Worm (Caenorhabditis elegans) whole organism, L1 larva: ENCODE results near the gene cutl-23.

ENCODE experiments used
- F16B12.6 ChIP-seq: fragments of 150-350 bp; optimal IDR thresholded peaks from 2 replicates; lab custom pipeline; 2014; ENCODE audit warnings: missing biosample characterization, missing genetic modification characterization
- ceh-63 ChIP-seq: fragments of 200-800 bp; sonication (Bioruptor generic); optimal IDR thresholded peaks from 2 replicates; lab custom pipeline; 2018; ENCODE audit warnings: mild to moderate bottlenecking, missing genetic modification characterization, missing compliant biosample characterization
- ceh-82 ChIP-seq, 3 experiments: fragments of 150-350 bp in 1 of 3; sonication (generic microtip) in 2 of 3; optimal IDR thresholded peaks; 2 replicates each; lab custom pipeline; 2014 to 2017; ENCODE audit warnings: missing biosample characterization in 3 of 3, missing genetic modification characterization in 3 of 3
- ceh-90 ChIP-seq: sonication (generic microtip); optimal IDR thresholded peaks from 2 replicates; lab custom pipeline; 2016; ENCODE audit warnings: missing genetic modification characterization, missing compliant biosample characterization
- dpl-1 ChIP-seq, 3 experiments: fragments of 150-350 bp in 2 of 3; sonication (generic microtip) in 1 of 3; optimal IDR thresholded peaks; 2 replicates each; lab custom pipeline; 2014 to 2017; ENCODE audit warnings: missing biosample characterization in 3 of 3, missing genetic modification characterization in 3 of 3, missing genetic modification reagents in 3 of 3
- dsc-1 ChIP-seq: sonication (generic microtip); optimal IDR thresholded peaks from 2 replicates; lab custom pipeline; 2016; ENCODE audit warnings: mild to moderate bottlenecking, missing genetic modification characterization, missing compliant biosample characterization
- efl-1 ChIP-seq, 4 experiments: fragments of 150-350 bp; optimal IDR thresholded peaks in 3 of 4; peaks in 1 of 4; 1 replicate in 1 of 4; 2 replicates in 3 of 4; lab custom pipeline; 2014; ENCODE audit warnings: missing biosample characterization in 2 of 4, missing genetic modification characterization in 2 of 4, missing genetic modification reagents in 2 of 4
- egl-27 ChIP-seq, 2 experiments: fragments of 150-350 bp in 1 of 2; sonication (generic microtip); optimal IDR thresholded peaks; 3 replicates each; lab custom pipeline; 2017 to 2018; ENCODE audit warnings: missing biosample characterization in 2 of 2, missing genetic modification characterization in 2 of 2, missing genetic modification reagents in 2 of 2
- elt-2 ChIP-seq: sonication (generic microtip); optimal IDR thresholded peaks from 2 replicates; lab custom pipeline; 2016; ENCODE audit warnings: missing genetic modification characterization, mild to moderate bottlenecking, inconsistent platforms, missing compliant biosample characterization, missing genetic modification reagents
- fkh-4 ChIP-seq: sonication (generic microtip); optimal IDR thresholded peaks from 2 replicates; lab custom pipeline; 2016; ENCODE audit warnings: missing compliant biosample characterization, missing genetic modification characterization, borderline replicate concordance
- fkh-8 ChIP-seq: sonication (generic microtip); optimal IDR thresholded peaks from 2 replicates; lab custom pipeline; 2016; ENCODE audit warnings: mild to moderate bottlenecking, missing genetic modification characterization, missing compliant biosample characterization
- hlh-4 ChIP-seq: sonication (generic microtip); optimal IDR thresholded peaks from 2 replicates; lab custom pipeline; 2016; ENCODE audit warnings: mild to moderate bottlenecking, missing genetic modification characterization, missing compliant biosample characterization
- irx-1 ChIP-seq: sonication (generic microtip); optimal IDR thresholded peaks from 2 replicates; lab custom pipeline; 2016; ENCODE audit warnings: missing genetic modification characterization, missing compliant biosample characterization
- jun-1 ChIP-seq: fragments of 150-350 bp; optimal IDR thresholded peaks from 2 replicates; lab custom pipeline; 2014; ENCODE audit warnings: missing biosample characterization, missing genetic modification reagents, missing genetic modification characterization
- lin-14 ChIP-seq: fragments of 200-800 bp; sonication (Bioruptor generic); optimal IDR thresholded peaks from 2 replicates; lab custom pipeline; 2018; ENCODE audit warnings: mild to moderate bottlenecking, missing genetic modification characterization, moderate library complexity, missing compliant biosample characterization
- lin-15B ChIP-seq: fragments of 150-350 bp; sonication (generic microtip); optimal IDR thresholded peaks from 3 replicates; lab custom pipeline; 2014; ENCODE audit warnings: missing biosample characterization, missing genetic modification characterization
- lin-39 ChIP-seq: fragments of 150-350 bp; optimal IDR thresholded peaks from 2 replicates; lab custom pipeline; 2014; ENCODE audit warnings: missing biosample characterization, missing genetic modification reagents, missing genetic modification characterization
- lir-3 ChIP-seq: sonication (generic microtip); optimal IDR thresholded peaks from 2 replicates; lab custom pipeline; 2016; ENCODE audit warnings: mild to moderate bottlenecking, missing genetic modification characterization, moderate library complexity, missing compliant biosample characterization; ENCODE audit not compliant: poor library complexity
- nhr-12 ChIP-seq: sonication (generic microtip); optimal IDR thresholded peaks from 2 replicates; lab custom pipeline; 2017; ENCODE audit warnings: missing biosample characterization, missing genetic modification characterization
- nhr-28 ChIP-seq: fragments of 150-350 bp; optimal IDR thresholded peaks from 2 replicates; lab custom pipeline; 2014; ENCODE audit warnings: missing biosample characterization, missing genetic modification characterization
- nhr-84 ChIP-seq: sonication (generic microtip); optimal IDR thresholded peaks from 2 replicates; lab custom pipeline; 2017; ENCODE audit warnings: missing biosample characterization, missing genetic modification characterization
- rnt-1 ChIP-seq: sonication (generic microtip); optimal IDR thresholded peaks from 2 replicates; lab custom pipeline; 2016; ENCODE audit warnings: mild to moderate bottlenecking, missing genetic modification characterization, moderate library complexity, missing compliant biosample characterization
- skn-1 ChIP-seq: fragments of 150-350 bp; optimal IDR thresholded peaks from 2 replicates; lab custom pipeline; 2014; ENCODE audit warnings: missing biosample characterization, missing genetic modification characterization
- snu-23 ChIP-seq: sonication (generic microtip); optimal IDR thresholded peaks from 2 replicates; lab custom pipeline; 2016; ENCODE audit warnings: missing genetic modification characterization, missing compliant biosample characterization
- sox-4 ChIP-seq: sonication (generic microtip); optimal IDR thresholded peaks from 2 replicates; lab custom pipeline; 2016; ENCODE audit warnings: missing genetic modification characterization, missing compliant biosample characterization
- swsn-7 ChIP-seq: sonication (generic microtip); optimal IDR thresholded peaks from 2 replicates; lab custom pipeline; 2016; ENCODE audit warnings: missing genetic modification characterization, missing compliant biosample characterization
- tbx-2 ChIP-seq: sonication (generic microtip); optimal IDR thresholded peaks from 2 replicates; lab custom pipeline; 2016; ENCODE audit warnings: missing genetic modification characterization, missing compliant biosample characterization
- tlp-1 ChIP-seq: fragments of 150-350 bp; optimal IDR thresholded peaks from 2 replicates; lab custom pipeline; 2014; ENCODE audit warnings: missing biosample characterization, missing genetic modification characterization
- unc-30 ChIP-seq: sonication (generic microtip); optimal IDR thresholded peaks from 2 replicates; lab custom pipeline; 2017; ENCODE audit warnings: missing biosample characterization, missing genetic modification characterization
- unc-62 ChIP-seq: fragments of 150-350 bp; optimal IDR thresholded peaks from 2 replicates; lab custom pipeline; 2014; ENCODE audit warnings: missing biosample characterization, missing genetic modification reagents, missing genetic modification characterization

The cutl-23 gene

ce11 chrIII:5730980-5731636 lies 38.9 kb upstream of the cutl-23 start, which contains the start of the genes B0244.9 and B0244.7:
TSS of gene B0244.9 (minus strand) at chrIII:5731030.
TSS of gene B0244.7 (plus strand) at chrIII:5731501.
- TF ChIP-seq elt-2 (tag; lab: Kevin White, UChicago) (peak; percentile 43), lin-39 (no peak), efl-1 (optimal IDR thresholded peaks at IDR 0.05; lab: Kevin White, UChicago) (no peak), efl-1 (GFP tag; optimal IDR thresholded peaks at IDR 0.05 in 1 of 2; lab: Kevin White, UChicago) (peak in 1 of 2 experiments; percentile 20)

- TF ChIP-seq tbx-2 (tag; lab: Kevin White, UChicago) (no peak), ceh-82 (tag; optimal IDR thresholded peaks at IDR 0.05; lab: Kevin White, UChicago) (no peak), F16B12.6 (tag; lab: Kevin White, UChicago) (no peak)
These were observed 37.1 kb upstream of the cutl-23 start, which contains the start of gene B0244.17 for ce11 chrIII:5732925-5733324. TSS of gene B0244.17 (plus strand) at chrIII:5733225.

ce11 chrIII:5734328-5734727 lies 35.7 kb upstream of the cutl-23 start:
- TF ChIP-seq sox-4 (tag; lab: Kevin White, UChicago) (no peak), unc-30 (tag; lab: Kevin White, UChicago) (no peak), jun-1 (no peak), lin-14 (no peak), irx-1 (no peak), swsn-7 (no peak), egl-27 (tag; optimal IDR thresholded peaks at IDR 0.05; lab: Kevin White, UChicago) (no peak), dsc-1 (tag; lab: Kevin White, UChicago) (no peak), ceh-90 (no peak), nhr-28 (tag; lab: Kevin White, UChicago) (no peak), nhr-84 (tag; lab: Kevin White, UChicago) (no peak), elt-2 (tag; lab: Kevin White, UChicago) (no peak), rnt-1 (tag; lab: Kevin White, UChicago) (no peak), unc-62 (no peak), skn-1 (tag; lab: Kevin White, UChicago) (no peak), F16B12.6 (tag; lab: Kevin White, UChicago) (no peak)

ce11 chrIII:5734905-5735304 lies 35.1 kb upstream of the cutl-23 start, which contains the start of gene B0244.10:
TSS of gene B0244.10 (plus strand) at chrIII:5735158.
- peak; percentile 28 for TF ChIP-seq tlp-1 (tag; lab: Kevin White, UChicago)
- TF ChIP-seq elt-2 (tag; lab: Kevin White, UChicago): peak; percentile 74
- TF ChIP-seq fkh-8: no peak
- TF ChIP-seq nhr-12 (tag; lab: Kevin White, UChicago): no peak
- TF ChIP-seq, all 84 proteins: peak for 2

- TF ChIP-seq lir-3 (tag; lab: Kevin White, UChicago) (no peak), fkh-8 (no peak), fkh-4 (no peak), snu-23 (GFP tag; lab: Kevin White, UChicago) (no peak), dpl-1 (GFP tag; optimal IDR thresholded peaks at IDR 0.05; lab: Kevin White, UChicago) (no peak), jun-1 (no peak), hlh-4 (tag; lab: Kevin White, UChicago) (no peak), tbx-2 (tag; lab: Kevin White, UChicago) (no peak)
These were observed 32.3 kb upstream of the cutl-23 start, which contains the start of gene B0244.6 for ce11 chrIII:5737708-5738107. TSS of gene B0244.6 (plus strand) at chrIII:5738008.

ce11 chrIII:5740666-5741065 lies 29.3 kb upstream of the cutl-23 start, which contains the start of gene B0244.16:
TSS of gene B0244.16 (plus strand) at chrIII:5740966.
- TF ChIP-seq ceh-63 (GFP tag; lab: Kevin White, UChicago) (no peak), efl-1 (optimal IDR thresholded peaks at IDR 0.05; lab: Kevin White, UChicago) (no peak), efl-1 (GFP tag; optimal IDR thresholded peaks at IDR 0.05 in 1 of 2; lab: Kevin White, UChicago) (peak in 1 of 2 experiments; percentile 15), lin-15B (tag; lab: Kevin White, UChicago) (no peak)
- TF ChIP-seq, all 84 proteins: peak for 1
